Worm (Caenorhabditis elegans) whole organism, mixed stage, embryonic: ENCODE data around the gene Y17G9A.4.

Source experiments
- M03D4.4 ChIP-seq: sonication (generic microtip); optimal IDR thresholded peaks from 2 replicates; lab custom pipeline; 2017; ENCODE audit warnings: mild to moderate bottlenecking, missing genetic modification characterization, missing compliant biosample characterization
- bed-3 ChIP-seq: fragments of 200-800 bp; sonication (Bioruptor generic); optimal IDR thresholded peaks from 3 replicates; lab custom pipeline; 2018; ENCODE audit warnings: mild to moderate bottlenecking, missing genetic modification characterization, moderate library complexity, missing compliant biosample characterization
- blmp-1 ChIP-seq: fragments of 150-350 bp; optimal IDR thresholded peaks from 2 replicates; lab custom pipeline; 2014; ENCODE audit warnings: missing biosample characterization, missing genetic modification characterization
- ceh-39 ChIP-seq: fragments of 150-350 bp; optimal IDR thresholded peaks from 2 replicates; lab custom pipeline; 2014; ENCODE audit warnings: missing biosample characterization, missing genetic modification characterization
- ceh-43 ChIP-seq: fragments of 200-800 bp; sonication (Bioruptor generic); optimal IDR thresholded peaks from 2 replicates; lab custom pipeline; 2018; ENCODE audit warnings: mild to moderate bottlenecking, missing genetic modification characterization, moderate library complexity, missing compliant biosample characterization
- ceh-83 ChIP-seq: fragments of 200-800 bp; sonication (Bioruptor generic); optimal IDR thresholded peaks from 2 replicates; lab custom pipeline; 2018; ENCODE audit warnings: mild to moderate bottlenecking, missing genetic modification characterization, missing compliant biosample characterization
- ces-1 ChIP-seq: fragments of 150-350 bp; optimal IDR thresholded peaks from 2 replicates; lab custom pipeline; 2014; ENCODE audit warnings: missing biosample characterization, missing genetic modification reagents, missing genetic modification characterization
- cnd-1 ChIP-seq: fragments of 200-800 bp; sonication (Bioruptor generic); optimal IDR thresholded peaks from 2 replicates; lab custom pipeline; 2018; ENCODE audit warnings: mild to moderate bottlenecking, missing genetic modification characterization, missing compliant biosample characterization
- drap-1 ChIP-seq: fragments of 200-800 bp; sonication (Bioruptor generic); optimal IDR thresholded peaks from 3 replicates; lab custom pipeline; 2018; ENCODE audit warnings: mild to moderate bottlenecking, missing genetic modification characterization, missing compliant biosample characterization
- elt-1 ChIP-seq: sonication (generic microtip); optimal IDR thresholded peaks from 2 replicates; lab custom pipeline; 2017; ENCODE audit warnings: missing genetic modification characterization, mild to moderate bottlenecking, missing compliant biosample characterization, antibody characterized with exemption, moderate library complexity, borderline replicate concordance; ENCODE audit not compliant: insufficient read depth
- elt-3 ChIP-seq: fragments of 150-350 bp; optimal IDR thresholded peaks from 2 replicates; lab custom pipeline; 2014; ENCODE audit warnings: missing biosample characterization, missing genetic modification characterization
- flh-1 ChIP-seq: fragments of 200-800 bp; sonication (Bioruptor generic); optimal IDR thresholded peaks from 2 replicates; lab custom pipeline; 2018; ENCODE audit warnings: mild to moderate bottlenecking, missing genetic modification characterization, moderate library complexity, missing compliant biosample characterization
- ham-2 ChIP-seq: fragments of 200-800 bp; sonication (Bioruptor generic); optimal IDR thresholded peaks from 2 replicates; lab custom pipeline; 2018; ENCODE audit warnings: mild to moderate bottlenecking, missing genetic modification characterization, missing compliant biosample characterization
- hlh-1 ChIP-seq: fragments of 150-350 bp; optimal IDR thresholded peaks from 2 replicates; lab custom pipeline; 2014; ENCODE audit warnings: missing biosample characterization, missing genetic modification reagents, missing genetic modification characterization
- lin-13 ChIP-seq: fragments of 150-350 bp; optimal IDR thresholded peaks from 2 replicates; lab custom pipeline; 2014; ENCODE audit warnings: missing biosample characterization, missing genetic modification characterization
- lin-32 ChIP-seq: fragments of 200-800 bp; sonication (Bioruptor generic); optimal IDR thresholded peaks from 2 replicates; lab custom pipeline; 2018; ENCODE audit warnings: mild to moderate bottlenecking, missing genetic modification characterization, missing compliant biosample characterization
- lsy-2 ChIP-seq: fragments of 150-350 bp; optimal IDR thresholded peaks from 2 replicates; lab custom pipeline; 2014; ENCODE audit warnings: missing biosample characterization, missing genetic modification characterization
- mab-5 ChIP-seq: fragments of 150-350 bp; optimal IDR thresholded peaks from 2 replicates; lab custom pipeline; 2014; ENCODE audit warnings: missing biosample characterization, missing genetic modification characterization
- mep-1 ChIP-seq: fragments of 150-350 bp; optimal IDR thresholded peaks from 2 replicates; lab custom pipeline; 2017; ENCODE audit warnings: missing biosample characterization, missing genetic modification reagents, missing genetic modification characterization, inconsistent platforms
- mls-2 ChIP-seq: sonication (generic microtip); optimal IDR thresholded peaks from 2 replicates; lab custom pipeline; 2016; ENCODE audit warnings: mild to moderate bottlenecking, missing genetic modification characterization, moderate library complexity, missing compliant biosample characterization
- nhr-12 ChIP-seq: fragments of 150-350 bp; optimal IDR thresholded peaks from 2 replicates; lab custom pipeline; 2014; ENCODE audit warnings: missing biosample characterization, missing genetic modification characterization
- nhr-2 ChIP-seq: fragments of 150-350 bp; optimal IDR thresholded peaks from 2 replicates; lab custom pipeline; 2014; ENCODE audit warnings: missing biosample characterization, missing genetic modification characterization
- nhr-237 ChIP-seq: fragments of 150-350 bp; optimal IDR thresholded peaks from 2 replicates; lab custom pipeline; 2014; ENCODE audit warnings: missing biosample characterization, missing genetic modification characterization
- nhr-28 ChIP-seq: fragments of 150-350 bp; optimal IDR thresholded peaks from 2 replicates; lab custom pipeline; 2014; ENCODE audit warnings: missing biosample characterization, missing genetic modification characterization
- nhr-76 ChIP-seq: sonication (generic microtip); optimal IDR thresholded peaks from 2 replicates; lab custom pipeline; 2017; ENCODE audit warnings: missing biosample characterization, missing genetic modification characterization
- pha-4 ChIP-seq: fragments of 150-350 bp; optimal IDR thresholded peaks from 2 replicates; lab custom pipeline; 2018; ENCODE audit warnings: missing biosample characterization, missing genetic modification reagents, missing genetic modification characterization
- sem-2 ChIP-seq: fragments of 200-800 bp; sonication (Bioruptor generic); optimal IDR thresholded peaks from 2 replicates; lab custom pipeline; 2018; ENCODE audit warnings: mild to moderate bottlenecking, missing genetic modification characterization, missing compliant biosample characterization
- snpc-4 ChIP-seq: fragments of 150-350 bp; optimal IDR thresholded peaks from 2 replicates; lab custom pipeline; 2014; ENCODE audit warnings: missing biosample characterization, missing genetic modification characterization
- sptf-1 ChIP-seq: sonication (generic microtip); optimal IDR thresholded peaks from 2 replicates; lab custom pipeline; 2017; ENCODE audit warnings: mild to moderate bottlenecking, missing genetic modification characterization, moderate library complexity, missing compliant biosample characterization
- tbx-8 ChIP-seq: fragments of 200-800 bp; sonication (Bioruptor generic); optimal IDR thresholded peaks from 2 replicates; lab custom pipeline; 2018; ENCODE audit warnings: mild to moderate bottlenecking, missing genetic modification characterization, moderate library complexity, missing compliant biosample characterization
- unc-120 ChIP-seq: sonication (generic microtip); optimal IDR thresholded peaks from 2 replicates; lab custom pipeline; 2017; ENCODE audit warnings: missing genetic modification characterization, missing compliant biosample characterization; ENCODE audit not compliant: poor library complexity, severe bottlenecking
- unc-39 ChIP-seq: fragments of 150-350 bp; optimal IDR thresholded peaks from 2 replicates; lab custom pipeline; 2014; ENCODE audit warnings: missing biosample characterization, missing genetic modification characterization
- unc-62 ChIP-seq: fragments of 150-350 bp; optimal IDR thresholded peaks from 2 replicates; lab custom pipeline; 2014; ENCODE audit warnings: missing biosample characterization, missing genetic modification reagents, missing genetic modification characterization
- zip-8 ChIP-seq: fragments of 150-350 bp; optimal IDR thresholded peaks from 2 replicates; lab custom pipeline; 2014; ENCODE audit warnings: missing biosample characterization, missing genetic modification characterization
- ztf-11 ChIP-seq: fragments of 150-350 bp; optimal IDR thresholded peaks from 2 replicates; lab custom pipeline; 2014; ENCODE audit warnings: missing biosample characterization, missing genetic modification characterization

Y17G9A.4 gene

ce11 chrIV:4821054-4821453 lies 40.3 kb downstream of the Y17G9A.4 start, which contains the start of gene H06H21.8:
H06H21.8 (minus strand) TSS chrIV:4821131.
- no peak for TF ChIP-seq mab-5
- TF ChIP-seq unc-39: no peak
- no peak for TF ChIP-seq hlh-1 (tag; lab: Kevin White, UChicago)
- no peak for TF ChIP-seq ces-1 (GFP tag; lab: Kevin White, UChicago)
- no peak for TF ChIP-seq elt-3 (tag; lab: Kevin White, UChicago)
- TF ChIP-seq M03D4.4: no peak
- TF ChIP-seq flh-1: no peak
- TF ChIP-seq sptf-1 (tag; lab: Kevin White, UChicago): no peak
- no peak for TF ChIP-seq ztf-11 (tag; lab: Kevin White, UChicago)
- no peak for TF ChIP-seq ham-2 (GFP tag; lab: Kevin White, UChicago)
- TF ChIP-seq lsy-2: no peak
- TF ChIP-seq nhr-12 (tag; lab: Kevin White, UChicago): no peak
- TF ChIP-seq mls-2 (tag; lab: Kevin White, UChicago): no peak
- no peak for TF ChIP-seq ceh-39
- no peak for TF ChIP-seq nhr-237 (tag; lab: Kevin White, UChicago)
- no peak for TF ChIP-seq lin-32 (GFP tag; lab: Kevin White, UChicago)

ce11 chrIV:4814185-4814584 lies 47.2 kb downstream of the Y17G9A.4 start, which contains the start of gene srw-94:
srw-94 (plus strand) TSS chrIV:4814485.
- TF ChIP-seq nhr-76: no peak
- TF ChIP-seq M03D4.4: no peak
- no peak for TF ChIP-seq ceh-43 (GFP tag; lab: Kevin White, UChicago)
- TF ChIP-seq mls-2 (tag; lab: Kevin White, UChicago): no peak
- no peak for TF ChIP-seq pha-4 (tag; lab: Kevin White, UChicago)
- no peak for TF ChIP-seq zip-8
- TF ChIP-seq unc-62: no peak

- TF ChIP-seq nhr-2 (tag; lab: Kevin White, UChicago): no peak
- TF ChIP-seq elt-3 (tag; lab: Kevin White, UChicago): no peak
- TF ChIP-seq nhr-237 (tag; lab: Kevin White, UChicago): no peak
- no peak for TF ChIP-seq sptf-1 (tag; lab: Kevin White, UChicago)
- no peak for TF ChIP-seq ceh-43 (GFP tag; lab: Kevin White, UChicago)
- TF ChIP-seq flh-1: no peak
- TF ChIP-seq mls-2 (tag; lab: Kevin White, UChicago): no peak
- no peak for TF ChIP-seq ceh-39
- TF ChIP-seq unc-120 (tag; lab: Kevin White, UChicago): no peak
- TF ChIP-seq hlh-1 (tag; lab: Kevin White, UChicago): no peak
- TF ChIP-seq tbx-8 (GFP tag; lab: Kevin White, UChicago): no peak
- no peak for TF ChIP-seq ham-2 (GFP tag; lab: Kevin White, UChicago)
- TF ChIP-seq nhr-28 (tag; lab: Kevin White, UChicago): no peak
- TF ChIP-seq sem-2 (GFP tag; lab: Kevin White, UChicago): no peak
- no peak for TF ChIP-seq unc-39
- no peak for TF ChIP-seq ztf-11 (tag; lab: Kevin White, UChicago)
- TF ChIP-seq nhr-76: no peak
- no peak for TF ChIP-seq lin-13 (tag; lab: Kevin White, UChicago)
- TF ChIP-seq, all 35 proteins: peak for 0
Measured at ce11 chrIV:4811863-4812262, 49.5 kb downstream of the Y17G9A.4 start, which contains the start of gene srw-95. srw-95 (plus strand) TSS chrIV:4812075.

ce11 chrIV:4810377-4810984 lies 50.9 kb downstream of the Y17G9A.4 start, which contains the start of gene eif-1.A:
eif-1.A (plus strand) TSS chrIV:4810934.
- TF ChIP-seq nhr-237 (tag; lab: Kevin White, UChicago) (peak; percentile 41), unc-120 (tag; lab: Kevin White, UChicago) (no peak), nhr-28 (tag; lab: Kevin White, UChicago) (no peak), flh-1 (no peak), ces-1 (GFP tag; lab: Kevin White, UChicago) (no peak), M03D4.4 (no peak), nhr-2 (tag; lab: Kevin White, UChicago) (no peak), pha-4 (tag; lab: Kevin White, UChicago) (peak; percentile 33), lin-13 (tag; lab: Kevin White, UChicago) (peak; percentile 44), zip-8 (no peak), bed-3 (no peak), unc-39 (no peak), mab-5 (no peak), ztf-11 (tag; lab: Kevin White, UChicago) (no peak), nhr-76 (no peak), ham-2 (GFP tag; lab: Kevin White, UChicago) (peak; percentile 11), ceh-43 (GFP tag; lab: Kevin White, UChicago) (no peak), mls-2 (tag; lab: Kevin White, UChicago) (peak; percentile 2), cnd-1 (tag; lab: Kevin White, UChicago) (no peak), elt-3 (tag; lab: Kevin White, UChicago) (no peak), lsy-2 (peak; percentile 75), snpc-4 (tag; lab: Kevin White, UChicago) (no peak), tbx-8 (GFP tag; lab: Kevin White, UChicago) (no peak), unc-62 (no peak), sptf-1 (tag; lab: Kevin White, UChicago) (peak; percentile 22), mep-1 (tag; lab: Kevin White, UChicago) (peak; percentile 79), nhr-12 (tag; lab: Kevin White, UChicago) (no peak), blmp-1 (tag; lab: Kevin White, UChicago) (no peak), ceh-39 (peak; percentile 5), sem-2 (GFP tag; lab: Kevin White, UChicago) (no peak), drap-1 (GFP tag; lab: Kevin White, UChicago) (peak; percentile 3), lin-32 (GFP tag; lab: Kevin White, UChicago) (no peak), ceh-83 (no peak), hlh-1 (tag; lab: Kevin White, UChicago) (peak; percentile 50), elt-1 (tag; lab: Kevin White, UChicago) (no peak)
